Worm (Caenorhabditis elegans) whole organism, L4 larva: Measurements from ENCODE around the gene tbx-9.

Experiments used
- F49E8.2 ChIP-seq: sonication (generic microtip); optimal IDR thresholded peaks from 2 replicates; lab custom pipeline; 2016; ENCODE audit warnings: missing compliant biosample characterization, mild to moderate bottlenecking, missing genetic modification characterization, borderline replicate concordance
- aly-2 ChIP-seq: sonication (generic microtip); optimal IDR thresholded peaks from 2 replicates; lab custom pipeline; 2018; ENCODE audit warnings: missing biosample characterization, missing genetic modification characterization
- ceh-20 ChIP-seq: fragments of 200-800 bp; sonication (Bioruptor generic); IDR thresholded peaks from 2 replicates; pipeline ENCODE4 v1.3.6; 2022; ENCODE audit warnings: missing genetic modification reagents, missing genetic modification characterization, missing compliant biosample characterization
- lin-39 ChIP-seq: fragments of 150-350 bp; optimal IDR thresholded peaks from 2 replicates; lab custom pipeline; 2014; ENCODE audit warnings: missing biosample characterization, missing genetic modification reagents, missing genetic modification characterization
- mes-2 ChIP-seq: sonication (generic microtip); optimal IDR thresholded peaks from 2 replicates; lab custom pipeline; 2016; ENCODE audit warnings: missing genotype, mild to moderate bottlenecking, missing genetic modification characterization, missing compliant biosample characterization; ENCODE audit not compliant: poor library complexity, severe bottlenecking
- snpc-4 ChIP-seq: fragments of 150-350 bp; optimal IDR thresholded peaks from 2 replicates; lab custom pipeline; 2014; ENCODE audit warnings: missing biosample characterization, missing genetic modification characterization

DNA sequence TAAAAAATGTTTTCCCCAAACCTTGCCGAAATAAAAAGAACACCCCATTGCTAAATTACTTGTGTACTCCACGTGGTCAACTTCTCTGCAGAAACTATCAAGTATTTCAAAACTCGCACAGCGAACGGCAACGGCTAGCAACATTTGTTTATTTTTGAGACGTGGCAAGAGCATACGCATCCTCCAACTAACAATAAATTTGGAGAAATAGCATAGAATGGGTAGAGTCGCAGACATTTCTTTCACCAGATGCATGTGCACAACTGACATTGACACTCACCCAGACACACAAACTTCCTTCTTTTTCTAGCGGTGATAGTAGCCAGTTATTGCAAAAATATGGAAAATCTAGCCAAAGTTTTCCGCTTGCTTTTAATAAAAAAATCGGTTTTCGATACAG is 38.0 kb upstream of the tbx-9 start:
- TF ChIP-seq lin-39 (tag; lab: Kevin White, UChicago) (no peak), snpc-4 (no peak), F49E8.2 (tag; lab: Kevin White, UChicago) (no peak), ceh-20 (GFP tag; lab: Robert Waterston, UW) (no peak), aly-2 (no peak), mes-2 (tag; lab: Kevin White, UChicago) (no peak)
